Fruit fly (Drosophila melanogaster) whole organism, embryonic: ENCODE data around the gene GstD10.

Experiments
- ATbp ChIP-seq: fragments of 200-800 bp; sonication (Bioruptor generic); optimal IDR thresholded peaks from 2 replicates; lab custom pipeline; 2017; ENCODE audit warnings: missing biosample characterization, mild to moderate bottlenecking, missing genetic modification characterization, missing genetic modification reagents
- Abd-B ChIP-seq: fragments of 200-800 bp; sonication (Bioruptor generic); optimal IDR thresholded peaks from 2 replicates; lab custom pipeline; 2018; ENCODE audit warnings: missing biosample characterization, mild to moderate bottlenecking, missing genetic modification characterization, moderate library complexity
- Aef1 ChIP-seq: fragments of 200-800 bp; sonication (Bioruptor generic); IDR thresholded peaks from 3 replicates; pipeline ENCODE4 v1.3.6; 2022; ENCODE audit warnings: missing biosample characterization, missing genetic modification characterization
- Atf3 ChIP-seq: fragments of 200-800 bp; sonication (Bioruptor generic); optimal IDR thresholded peaks from 3 replicates; lab custom pipeline; 2016; ENCODE audit warnings: missing biosample characterization, missing genetic modification characterization
- BEAF-32 ChIP-seq: fragments of 200-800 bp; sonication (Bioruptor generic); optimal IDR thresholded peaks from 3 replicates; lab custom pipeline; 2017; ENCODE audit warnings: missing biosample characterization, missing genetic modification characterization, mild to moderate bottlenecking, moderate library complexity, missing genetic modification reagents
- CG10462 ChIP-seq: fragments of 200-800 bp; sonication (Bioruptor generic); optimal IDR thresholded peaks from 2 replicates; lab custom pipeline; 2016; ENCODE audit warnings: missing biosample characterization, missing genetic modification characterization
- CG12219 ChIP-seq: fragments of 200-800 bp; sonication (Bioruptor generic); optimal IDR thresholded peaks from 3 replicates; lab custom pipeline; 2018; ENCODE audit warnings: missing biosample characterization, mild to moderate bottlenecking, missing genetic modification characterization
- CG12942 ChIP-seq: fragments of 200-800 bp; sonication (Bioruptor generic); optimal IDR thresholded peaks from 3 replicates; lab custom pipeline; 2016; ENCODE audit warnings: missing biosample characterization, missing genetic modification characterization
- CG1603 ChIP-seq: fragments of 200-800 bp; sonication (Bioruptor generic); optimal IDR thresholded peaks from 2 replicates; lab custom pipeline; 2019; ENCODE audit warnings: missing biosample characterization, mild to moderate bottlenecking, missing genetic modification characterization, moderate library complexity
- CG2116 ChIP-seq: fragments of 200-800 bp; sonication (Bioruptor generic); optimal IDR thresholded peaks from 3 replicates; lab custom pipeline; 2018; ENCODE audit warnings: missing biosample characterization, mild to moderate bottlenecking, missing genetic modification characterization
- CG3995 ChIP-seq: fragments of 200-800 bp; sonication (Bioruptor generic); optimal IDR thresholded peaks from 3 replicates; lab custom pipeline; 2016; ENCODE audit warnings: missing biosample characterization, missing genetic modification characterization
- CG5953 ChIP-seq: fragments of 200-800 bp; sonication (Bioruptor generic); IDR thresholded peaks from 2 replicates; pipeline ENCODE4 v1.3.6; 2022; ENCODE audit warnings: missing biosample characterization, missing genetic modification characterization
- CG6175 ChIP-seq: fragments of 200-800 bp; sonication (Bioruptor generic); IDR thresholded peaks from 3 replicates; pipeline ENCODE4 v1.3.6; 2022; ENCODE audit warnings: missing biosample characterization, missing genetic modification characterization
- CG7556 ChIP-seq: fragments of 200-800 bp; sonication (Bioruptor generic); optimal IDR thresholded peaks from 2 replicates; lab custom pipeline; 2017; ENCODE audit warnings: missing biosample characterization, mild to moderate bottlenecking, missing genetic modification characterization
- CG7987 ChIP-seq: fragments of 200-800 bp; sonication (Bioruptor generic); optimal IDR thresholded peaks from 2 replicates; lab custom pipeline; 2018; ENCODE audit warnings: missing biosample characterization, mild to moderate bottlenecking, missing genetic modification characterization, moderate library complexity
- CG8924 ChIP-seq: fragments of 200-800 bp; optimal IDR thresholded peaks from 3 replicates; lab custom pipeline; 2019; ENCODE audit warnings: missing biosample characterization, mild to moderate bottlenecking, missing genetic modification characterization, moderate library complexity
- CG9437 ChIP-seq: fragments of 200-800 bp; sonication (Bioruptor generic); optimal IDR thresholded peaks from 2 replicates; lab custom pipeline; 2018; ENCODE audit warnings: missing biosample characterization, mild to moderate bottlenecking, missing genetic modification characterization
- CHES-1-like ChIP-seq: fragments of 200-800 bp; sonication (Bioruptor generic); optimal IDR thresholded peaks from 2 replicates; lab custom pipeline; 2016; ENCODE audit warnings: missing biosample characterization, missing genetic modification characterization
- Camta ChIP-seq: fragments of 200-800 bp; sonication (Bioruptor generic); optimal IDR thresholded peaks from 2 replicates; lab custom pipeline; 2016; ENCODE audit warnings: missing biosample characterization, missing genetic modification characterization
- Dbx ChIP-seq: fragments of 200-800 bp; sonication (Bioruptor generic); IDR thresholded peaks from 3 replicates; pipeline ENCODE4 v1.3.6; 2022; ENCODE audit warnings: missing biosample characterization, missing genetic modification characterization
- Doc2 ChIP-seq: fragments of 200-800 bp; sonication (Bioruptor generic); IDR thresholded peaks from 2 replicates; pipeline ENCODE4 v1.3.6; 2022; ENCODE audit warnings: missing biosample characterization, missing genetic modification characterization
- Drgx ChIP-seq: fragments of 200-800 bp; sonication (Bioruptor generic); IDR thresholded peaks from 2 replicates; pipeline ENCODE4 v1.3.6; 2022; ENCODE audit warnings: missing biosample characterization, missing genetic modification characterization
- HHEX ChIP-seq: fragments of 200-800 bp; sonication (Bioruptor generic); optimal IDR thresholded peaks from 3 replicates; lab custom pipeline; 2017; ENCODE audit warnings: missing biosample characterization, mild to moderate bottlenecking, missing genetic modification characterization, missing genetic modification reagents
- HLH4C ChIP-seq: fragments of 200-800 bp; sonication (Bioruptor generic); IDR thresholded peaks from 3 replicates; pipeline ENCODE4 v1.3.6; 2022; ENCODE audit warnings: missing biosample characterization, missing genetic modification characterization; ENCODE audit not compliant: partially characterized antibody
- Hmr ChIP-seq: fragments of 200-800 bp; sonication (Bioruptor generic); optimal IDR thresholded peaks from 3 replicates; lab custom pipeline; 2017; ENCODE audit warnings: mild to moderate bottlenecking, missing biosample characterization, missing genetic modification reagents, missing genetic modification characterization
- Nf-YB ChIP-seq: fragments of 200-800 bp; sonication (Bioruptor generic); optimal IDR thresholded peaks from 3 replicates; lab custom pipeline; 2019; ENCODE audit warnings: missing biosample characterization, mild to moderate bottlenecking, missing genetic modification characterization, moderate library complexity
- NfI ChIP-seq: fragments of 200-800 bp; sonication (Bioruptor generic); optimal IDR thresholded peaks from 3 replicates; lab custom pipeline; 2018; ENCODE audit warnings: missing biosample characterization, mild to moderate bottlenecking, missing genetic modification characterization, moderate library complexity
- Oaz ChIP-seq: fragments of 200-800 bp; sonication (Bioruptor generic); IDR thresholded peaks from 2 replicates; pipeline ENCODE4 v1.3.6; 2022; ENCODE audit warnings: missing biosample characterization, missing genetic modification characterization
- Opbp ChIP-seq: fragments of 200-800 bp; sonication (Bioruptor generic); IDR thresholded peaks from 3 replicates; pipeline ENCODE4 v1.3.6; 2022; ENCODE audit warnings: missing biosample characterization, missing genetic modification characterization; ENCODE audit not compliant: partially characterized antibody
- Ravus ChIP-seq: fragments of 200-800 bp; sonication (Bioruptor generic); IDR thresholded peaks from 2 replicates; pipeline ENCODE4 v1.3.6; 2022; ENCODE audit warnings: missing biosample characterization, missing genetic modification characterization
- Vsx1 ChIP-seq: fragments of 200-800 bp; sonication (Bioruptor generic); optimal IDR thresholded peaks from 2 replicates; lab custom pipeline; 2017; ENCODE audit warnings: missing biosample characterization, mild to moderate bottlenecking, missing genetic modification characterization, missing genetic modification reagents
- ac ChIP-seq: fragments of 200-800 bp; sonication (Bioruptor generic); optimal IDR thresholded peaks from 3 replicates; lab custom pipeline; 2017; ENCODE audit warnings: missing biosample characterization, mild to moderate bottlenecking, missing genetic modification characterization
- bbx ChIP-seq: fragments of 200-800 bp; sonication (Bioruptor generic); IDR thresholded peaks from 2 replicates; pipeline ENCODE4 v1.3.6; 2022; ENCODE audit warnings: missing biosample characterization, missing genetic modification characterization; ENCODE audit not compliant: partially characterized antibody
- bsh ChIP-seq, 2 experiments: fragments of 200-800 bp; sonication (Bioruptor generic); optimal IDR thresholded peaks; 2 replicates each; lab custom pipeline; 2017 to 2018; ENCODE audit warnings: mild to moderate bottlenecking in 2 of 2, missing biosample characterization in 2 of 2, missing genetic modification characterization in 2 of 2, moderate library complexity in 1 of 2
- btn ChIP-seq: fragments of 200-800 bp; sonication (Bioruptor generic); optimal IDR thresholded peaks from 2 replicates; lab custom pipeline; 2016; ENCODE audit warnings: missing biosample characterization, missing genetic modification characterization
- cato ChIP-seq: fragments of 200-800 bp; sonication (Bioruptor generic); optimal IDR thresholded peaks from 2 replicates; lab custom pipeline; 2016; ENCODE audit warnings: missing biosample characterization, missing genetic modification characterization, borderline replicate concordance
- dan ChIP-seq: fragments of 200-800 bp; sonication (Bioruptor generic); IDR thresholded peaks from 2 replicates; pipeline ENCODE4 v1.3.6; 2022; ENCODE audit warnings: missing biosample characterization, missing genetic modification characterization
- gce ChIP-seq: fragments of 200-800 bp; sonication (Bioruptor generic); IDR thresholded peaks from 3 replicates; pipeline ENCODE4 v1.3.6; 2022; ENCODE audit warnings: missing biosample characterization, missing genetic modification characterization
- ham ChIP-seq: fragments of 200-800 bp; sonication (Bioruptor generic); IDR thresholded peaks from 2 replicates; pipeline ENCODE4 v1.3.6; 2022; ENCODE audit warnings: missing biosample characterization, missing genetic modification characterization
- kay ChIP-seq: fragments of 200-800 bp; sonication (Bioruptor generic); optimal IDR thresholded peaks from 2 replicates; lab custom pipeline; 2016; ENCODE audit warnings: missing biosample characterization, missing genetic modification characterization
- nerfin-2 ChIP-seq: fragments of 200-800 bp; sonication (Bioruptor generic); IDR thresholded peaks from 2 replicates; pipeline ENCODE4 v1.3.6; 2022; ENCODE audit warnings: missing biosample characterization, missing genetic modification characterization; ENCODE audit not compliant: partially characterized antibody
- otp ChIP-seq: fragments of 200-800 bp; sonication (Bioruptor generic); IDR thresholded peaks from 3 replicates; pipeline ENCODE4, ENCODE4 v1.3.6; 2022; ENCODE audit warnings: missing biosample characterization, missing genetic modification characterization
- pros ChIP-seq: fragments of 200-800 bp; sonication (Bioruptor generic); optimal IDR thresholded peaks from 3 replicates; lab custom pipeline; 2019; ENCODE audit warnings: missing biosample characterization, mild to moderate bottlenecking, missing genetic modification characterization, moderate library complexity
- sd ChIP-seq: fragments of 200-800 bp; sonication (Bioruptor generic); optimal IDR thresholded peaks from 3 replicates; lab custom pipeline; 2018; ENCODE audit warnings: missing biosample characterization, mild to moderate bottlenecking, missing genetic modification characterization, moderate library complexity
- slbo ChIP-seq: fragments of 200-800 bp; sonication (Bioruptor generic); IDR thresholded peaks from 2 replicates; pipeline ENCODE4 v1.3.6; 2022; ENCODE audit warnings: missing biosample characterization, missing genetic modification characterization
- slou ChIP-seq: fragments of 200-800 bp; sonication (Bioruptor generic); optimal IDR thresholded peaks from 3 replicates; lab custom pipeline; 2016; ENCODE audit warnings: missing biosample characterization, missing genetic modification characterization
- tin ChIP-seq: fragments of 200-800 bp; sonication (Bioruptor generic); optimal IDR thresholded peaks from 3 replicates; lab custom pipeline; 2016; ENCODE audit warnings: missing biosample characterization, missing genetic modification characterization
- tio ChIP-seq: fragments of 200-800 bp; sonication (Bioruptor generic); optimal IDR thresholded peaks from 2 replicates; lab custom pipeline; 2017; ENCODE audit warnings: missing biosample characterization, missing genetic modification characterization, inconsistent platforms

The GstD10 gene

DNA sequence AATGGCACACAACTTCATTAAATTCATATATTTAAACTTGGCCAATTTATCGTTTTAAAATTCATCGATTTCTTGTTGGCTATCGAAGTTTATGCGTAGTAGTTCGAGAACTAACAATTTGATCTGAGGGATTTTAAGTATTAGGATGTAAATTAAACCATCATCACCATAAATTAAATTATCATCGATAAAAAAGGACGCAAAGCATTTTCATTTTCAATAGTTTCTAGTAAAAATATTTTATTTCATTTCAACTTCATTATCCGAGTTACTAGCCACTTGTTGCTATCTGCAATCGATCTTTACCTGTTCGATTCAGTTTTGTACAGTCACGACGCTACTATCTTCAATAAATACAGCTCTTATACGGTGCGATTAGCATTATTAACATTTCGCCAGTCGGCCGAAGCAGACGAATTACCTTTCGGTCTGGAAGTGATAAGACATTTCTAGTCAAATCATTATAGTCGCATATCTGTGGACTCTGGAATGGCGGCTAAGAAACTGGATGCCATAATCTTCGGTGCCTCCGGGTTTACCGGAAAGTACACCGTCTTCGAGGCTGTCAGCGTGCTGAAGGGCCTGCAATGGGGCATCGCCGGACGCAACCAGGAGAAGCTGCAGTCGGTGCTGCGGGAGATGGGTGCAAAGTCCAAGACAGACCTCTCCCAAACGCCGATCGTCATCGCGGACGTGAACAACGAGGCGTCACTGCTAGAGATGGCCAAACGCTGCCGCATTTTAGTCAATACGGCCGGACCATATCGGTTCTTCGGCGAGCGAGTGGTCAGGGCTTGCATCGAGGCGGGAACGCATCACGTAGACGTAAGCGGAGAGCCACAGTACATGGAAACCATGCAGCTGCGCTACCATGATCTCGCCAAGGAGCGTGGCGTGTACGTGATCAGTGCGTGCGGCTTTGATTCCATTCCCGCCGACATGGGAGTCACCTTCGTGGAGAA lies 41.0 kb upstream of the GstD10 start, which contains the start of gene CG5167 (continued):
- TF ChIP-seq dan (GFP tag; lab: Robert Waterston, UW) (no peak), otp (GFP tag; lab: Robert Waterston, UW) (no peak), Doc2 (no peak), Atf3 (GFP tag; lab: Kevin White, UChicago) (no peak), bbx (GFP tag; lab: Robert Waterston, UW) (0 out of 2 replicates have a peak, but pooled peaks have one; percentile 22), CG12219 (GFP tag; lab: Kevin White, UChicago) (no peak), NfI (GFP tag; lab: Kevin White, UChicago) (no peak), ac (no peak), CHES-1-like (GFP tag; lab: Kevin White, UChicago) (no peak), cato (GFP tag; lab: Kevin White, UChicago) (no peak), Drgx (peak; percentile 54; the same call in 1 of the 2 replicates), CG2116 (GFP tag; lab: Kevin White, UChicago) (peak; percentile 43), Oaz (GFP tag; lab: Robert Waterston, UW) (no peak), CG12942 (peak; percentile 18), nerfin-2 (GFP tag; lab: Robert Waterston, UW) (peak; percentile 23; the same call in 1 of the 2 replicates), gce (GFP tag; lab: Robert Waterston, UW) (0 out of 3 replicates have a peak, but pooled peaks have one; percentile 30), Aef1 (GFP tag; lab: Robert Waterston, UW) (no peak), ATbp (no peak), CG7987 (no peak), Opbp (GFP tag; lab: Robert Waterston, UW) (no peak), slbo (GFP tag; lab: Robert Waterston, UW) (no peak; the same call in 1 of the 2 replicates), ham (no peak), btn (GFP tag; lab: Kevin White, UChicago) (no peak), HLH4C (GFP tag; lab: Robert Waterston, UW) (peak; percentile 39; the same call in 2 of the 3 replicates), CG9437 (GFP tag; lab: Kevin White, UChicago) (peak; percentile 85), bsh (GFP tag; optimal IDR thresholded peaks at IDR 0.05; lab: Kevin White, UChicago) (peak; percentile 28 to 82), kay (GFP tag; lab: Kevin White, UChicago) (no peak), Camta (GFP tag; lab: Kevin White, UChicago) (peak; percentile 32), CG10462 (GFP tag; lab: Kevin White, UChicago) (no peak), CG8924 (peak; percentile 63), Ravus (GFP tag; lab: Robert Waterston, UW) (no peak), Hmr (peak; percentile 35), Abd-B (GFP tag; lab: Kevin White, UChicago) (no peak), tin (peak; percentile 18), slou (GFP tag; lab: Kevin White, UChicago) (no peak), HHEX (GFP tag; lab: Kevin White, UChicago) (no peak), pros (GFP tag; lab: Kevin White, UChicago) (no peak), sd (no peak), BEAF-32 (GFP tag; lab: Kevin White, UChicago) (peak; percentile 38), Vsx1 (GFP tag; lab: Kevin White, UChicago) (peak; percentile 9), Nf-YB (GFP tag; lab: Kevin White, UChicago) (no peak), Dbx (no peak), CG7556 (GFP tag; lab: Kevin White, UChicago) (peak; percentile 19), tio (GFP tag; lab: Kevin White, UChicago) (no peak), CG6175 (no peak), CG3995 (GFP tag; lab: Kevin White, UChicago) (peak; percentile 51), CG1603 (peak; percentile 39), CG5953 (no peak)
